Fruit fly (Drosophila melanogaster): ENCODE measurements around the gene CG32147.

- no peak for TF ChIP-seq CG10348 (GFP tag; IDR thresholded peaks at IDR 0.05)
- TF ChIP-seq Pif1A (GFP tag; optimal IDR thresholded peaks at IDR 0.05) = no peak
- TF ChIP-seq CG32121 (GFP tag; IDR thresholded peaks at IDR 0.05) = no peak
Observed at dm6 chr3L:15163414-15163813, 19.6 kb upstream of the CG32147 start, which contains the start of gene CG7011.
